Fruit fly (Drosophila melanogaster): ENCODE measurements around the gene Dd.
A peak's percentile ranks its signal among the peaks of the same experiment; 100 is the strongest.

The Dd gene

dm6 chrX:21322289-21322981 is 1.4 kb downstream of the Dd start (continued):
- TF ChIP-seq CG18599 (GFP tag; optimal IDR thresholded peaks at IDR 0.05), result peak; percentile 83
- TF ChIP-seq CG7372 (GFP tag; IDR thresholded peaks at IDR 0.05), result peak; percentile 50; the same call in 1 of the 2 replicates
- no peak for TF ChIP-seq Ravus (GFP tag; IDR thresholded peaks at IDR 0.05)
- no peak for TF ChIP-seq fu2 (GFP tag; optimal IDR thresholded peaks at IDR 0.05)
- TF ChIP-seq bab2 (GFP tag; optimal IDR thresholded peaks at IDR 0.05), result no peak
- peak; percentile 65 for TF ChIP-seq HHEX (GFP tag; optimal IDR thresholded peaks at IDR 0.05)
- TF ChIP-seq Ptx1 (GFP tag; IDR thresholded peaks at IDR 0.05), result no peak; the same call in none of the 2 replicates
- TF ChIP-seq CG15514 (GFP tag; optimal IDR thresholded peaks at IDR 0.05), result peak; percentile 15
- no peak for TF ChIP-seq Camta (GFP tag; optimal IDR thresholded peaks at IDR 0.05)
- no peak for TF ChIP-seq CG11247 (GFP tag; IDR thresholded peaks at IDR 0.05)
- TF ChIP-seq NfI (GFP tag; optimal IDR thresholded peaks at IDR 0.05), result no peak
- TF ChIP-seq sqz (GFP tag; optimal IDR thresholded peaks at IDR 0.05), result no peak
- TF ChIP-seq Usf (GFP tag; optimal IDR thresholded peaks at IDR 0.05), result no peak
- no peak for TF ChIP-seq Ssrp (tag; optimal IDR thresholded peaks at IDR 0.05)
- TF ChIP-seq B-H2 (GFP tag; optimal IDR thresholded peaks at IDR 0.05), result peak; percentile 57
- no peak for TF ChIP-seq Chrac-16 (GFP tag; optimal IDR thresholded peaks at IDR 0.05)
- no peak for TF ChIP-seq CkIIα-i1 (GFP tag; IDR thresholded peaks at IDR 0.05)
- TF ChIP-seq sisA (GFP tag; IDR thresholded peaks at IDR 0.05), result peak; percentile 42; the same call in 1 of the 2 replicates
- TF ChIP-seq CG12155 (GFP tag; optimal IDR thresholded peaks at IDR 0.05), result no peak
- TF ChIP-seq CG9215 (GFP tag; IDR thresholded peaks at IDR 0.05), result peak; percentile 53
- TF ChIP-seq wdn (GFP tag; IDR thresholded peaks at IDR 0.05), result no peak
- TF ChIP-seq CG6272 (GFP tag; IDR thresholded peaks at IDR 0.05), result no peak; the same call in 1 of the 2 replicates
- TF ChIP-seq CG8944 (GFP tag; optimal IDR thresholded peaks at IDR 0.05), result no peak
- TF ChIP-seq ci (GFP tag; IDR thresholded peaks at IDR 0.05), result no peak
- TF ChIP-seq danr (GFP tag; IDR thresholded peaks at IDR 0.05), result no peak
- peak; percentile 65 for TF ChIP-seq CG10979 (tag; optimal IDR thresholded peaks at IDR 0.05)
- TF ChIP-seq z (GFP tag; IDR thresholded peaks at IDR 0.05), result no peak
- no peak for TF ChIP-seq H2.0 (GFP tag; IDR thresholded peaks at IDR 0.05)
- TF ChIP-seq pita (GFP tag; optimal IDR thresholded peaks at IDR 0.05), result no peak
- no peak for TF ChIP-seq Dad (GFP tag; optimal IDR thresholded peaks at IDR 0.05)
- TF ChIP-seq CG7556 (GFP tag; optimal IDR thresholded peaks at IDR 0.05), result no peak
- TF ChIP-seq CG18619 (GFP tag; optimal IDR thresholded peaks at IDR 0.05), result no peak
- TF ChIP-seq CG16779 (GFP tag; IDR thresholded peaks at IDR 0.05), result no peak
- TF ChIP-seq CG13123 (GFP tag; optimal IDR thresholded peaks at IDR 0.05), result no peak
- TF ChIP-seq nau (GFP tag; optimal IDR thresholded peaks at IDR 0.05), result no peak
- no peak for TF ChIP-seq Sin3A (optimal IDR thresholded peaks at IDR 0.05)
- no peak for TF ChIP-seq tna (GFP tag; IDR thresholded peaks at IDR 0.05; ENCODE audit: partially characterized antibody)
- TF ChIP-seq sens (GFP tag), result peak; percentile 41
- peak; percentile 51 for TF ChIP-seq CG13894 (tag; optimal IDR thresholded peaks at IDR 0.05)
- no peak for TF ChIP-seq sd (tag; optimal IDR thresholded peaks at IDR 0.05)
- no peak for TF ChIP-seq gcm2 (GFP tag; optimal IDR thresholded peaks at IDR 0.05)
- peak; percentile 4 for TF ChIP-seq CG30020 (tag; optimal IDR thresholded peaks at IDR 0.05)
- TF ChIP-seq sima (GFP tag; optimal IDR thresholded peaks at IDR 0.05), result no peak
- TF ChIP-seq CG4282 (GFP tag; optimal IDR thresholded peaks at IDR 0.05), result no peak
- TF ChIP-seq pzg (GFP tag; optimal IDR thresholded peaks at IDR 0.05), result no peak
- no peak for TF ChIP-seq Atf-2 (GFP tag; optimal IDR thresholded peaks at IDR 0.05)
- no peak for TF ChIP-seq CG34224 (GFP tag; IDR thresholded peaks at IDR 0.05; ENCODE audit: partially characterized antibody)
- no peak for TF ChIP-seq Dll (GFP tag; IDR thresholded peaks at IDR 0.05; ENCODE audit: partially characterized antibody)
- peak; percentile 88 for TF ChIP-seq CG17361 (GFP tag; IDR thresholded peaks at IDR 0.05)
- no peak for TF ChIP-seq abd-A (tag; optimal IDR thresholded peaks at IDR 0.05)
- TF ChIP-seq dan (GFP tag; IDR thresholded peaks at IDR 0.05), result no peak

Data from whole organism, embryonic.